Worm (Caenorhabditis elegans) whole organism, early embryonic: ENCODE data around the gene Y113G7A.12.

Experiments
- F13C5.2 ChIP-seq: sonication (generic microtip); optimal IDR thresholded peaks from 2 replicates; lab custom pipeline; 2017; ENCODE audit warnings: mild to moderate bottlenecking, missing genetic modification characterization, inconsistent platforms, missing compliant biosample characterization
- hmg-4 ChIP-seq: fragments of 200-800 bp; sonication (Bioruptor generic); optimal IDR thresholded peaks from 2 replicates; lab custom pipeline; 2018; ENCODE audit warnings: mild to moderate bottlenecking, missing genetic modification characterization, missing compliant biosample characterization
- hnd-1 ChIP-seq: sonication (generic microtip); optimal IDR thresholded peaks from 2 replicates; lab custom pipeline; 2016; ENCODE audit warnings: missing genetic modification characterization, missing compliant biosample characterization

DNA sequence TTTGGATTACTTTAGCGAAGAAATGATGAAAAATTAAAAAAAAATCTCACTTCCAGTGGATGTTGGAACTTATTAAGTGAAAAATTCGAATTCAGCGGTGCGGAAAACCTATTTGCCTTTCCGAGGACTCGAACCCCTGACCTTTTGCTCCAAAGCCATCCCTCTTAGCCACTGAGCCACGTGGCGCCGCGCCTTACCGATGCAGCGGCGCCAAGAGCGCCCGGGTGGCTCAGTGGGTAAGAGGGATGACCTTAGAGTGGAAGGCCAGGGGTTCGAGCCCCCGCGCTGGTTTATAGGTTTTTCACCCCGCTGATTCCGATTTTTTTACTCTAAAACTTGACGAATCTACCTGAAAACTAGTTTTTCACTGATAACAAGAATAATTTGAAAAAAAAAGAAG, 14.8 kb upstream of the Y113G7A.12 start:
- TF ChIP-seq hmg-4 (GFP tag; lab: Kevin White, UChicago) (no peak), hnd-1 (no peak), F13C5.2 (tag; lab: Kevin White, UChicago) (no peak)
